Fruit fly (Drosophila melanogaster) whole organism, wandering third instar larva: Measurements from ENCODE around the gene TwdlX.

Experiments
- Abd-B ChIP-seq: fragments of >200 bp; optimal IDR thresholded peaks from 2 replicates; lab custom pipeline; 2017; ENCODE audit warnings: missing biosample characterization, missing genetic modification characterization
- CG32264 ChIP-seq: fragments of 200-800 bp; sonication (Bioruptor generic); optimal IDR thresholded peaks from 2 replicates; lab custom pipeline; 2016; ENCODE audit warnings: missing biosample characterization, missing genetic modification characterization
- CG9705 ChIP-seq: fragments of 200-800 bp; sonication (Bioruptor generic); optimal IDR thresholded peaks from 2 replicates; lab custom pipeline; 2018; ENCODE audit warnings: missing biosample characterization, mild to moderate bottlenecking, missing genetic modification characterization
- CrebA ChIP-seq: fragments of 200-800 bp; sonication (Bioruptor generic); optimal IDR thresholded peaks from 2 replicates; lab custom pipeline; 2016; ENCODE audit warnings: missing biosample characterization, mild to moderate bottlenecking, missing genetic modification characterization, borderline replicate concordance
- Dfd ChIP-seq: fragments of >200 bp; optimal IDR thresholded peaks from 2 replicates; lab custom pipeline; 2017; ENCODE audit warnings: missing biosample characterization, missing genetic modification characterization
- GATAd ChIP-seq: sonication (Bioruptor generic); optimal IDR thresholded peaks from 2 replicates; lab custom pipeline; 2016; ENCODE audit warnings: missing biosample characterization, missing genetic modification characterization
- HLH106 ChIP-seq: fragments of 200-800 bp; optimal IDR thresholded peaks from 3 replicates; lab custom pipeline; 2019; ENCODE audit warnings: missing biosample characterization, mild to moderate bottlenecking, missing genetic modification characterization, moderate library complexity
- Hnf4 ChIP-seq: fragments of 200-800 bp; sonication (Bioruptor generic); optimal IDR thresholded peaks from 2 replicates; lab custom pipeline; 2016; ENCODE audit warnings: missing biosample characterization, mild to moderate bottlenecking, missing genetic modification characterization
- Hr83 ChIP-seq: fragments of 200-300 bp; sonication (Bioruptor generic); optimal IDR thresholded peaks from 2 replicates; lab custom pipeline; 2016; ENCODE audit warnings: missing biosample characterization, mild to moderate bottlenecking, missing genetic modification characterization, moderate library complexity; ENCODE audit not compliant: poor library complexity, severe bottlenecking
- Mio ChIP-seq: sonication (Bioruptor generic); optimal IDR thresholded peaks from 2 replicates; lab custom pipeline; 2016; ENCODE audit warnings: missing biosample characterization, missing genetic modification characterization
- N ChIP-seq: fragments of >200 bp; optimal IDR thresholded peaks from 2 replicates; lab custom pipeline; 2018; ENCODE audit warnings: missing biosample characterization, missing external identifiers, missing genetic modification characterization
- OdsH ChIP-seq: fragments of 200-800 bp; sonication (Bioruptor generic); optimal IDR thresholded peaks from 2 replicates; lab custom pipeline; 2016; ENCODE audit warnings: missing biosample characterization, mild to moderate bottlenecking, missing genetic modification characterization
- Rel ChIP-seq, 2 experiments: fragments of 200-800 bp; sonication (Bioruptor generic) in 1 of 2; optimal IDR thresholded peaks; 2 replicates in 1 of 2; 3 replicates in 1 of 2; lab custom pipeline; 2016 to 2019; ENCODE audit warnings: mild to moderate bottlenecking in 2 of 2, missing biosample characterization in 2 of 2, missing genetic modification characterization in 2 of 2, moderate library complexity in 1 of 2
- Sp1 ChIP-seq: fragments of 200-800 bp; sonication (Bioruptor generic); optimal IDR thresholded peaks from 3 replicates; lab custom pipeline; 2019; ENCODE audit warnings: missing biosample characterization, mild to moderate bottlenecking, missing genetic modification characterization, moderate library complexity
- Vsx2 ChIP-seq: fragments of 200-300, 225-300 bp; sonication (Bioruptor generic); optimal IDR thresholded peaks from 2 replicates; lab custom pipeline; 2018; ENCODE audit warnings: missing biosample characterization, missing genetic modification characterization; ENCODE audit not compliant: partially characterized antibody
- brk ChIP-seq: fragments of 200-800 bp; sonication (Bioruptor generic); optimal IDR thresholded peaks from 2 replicates; lab custom pipeline; 2016; ENCODE audit warnings: missing biosample characterization, mild to moderate bottlenecking, missing genetic modification characterization
- dl ChIP-seq, 2 experiments: fragments of 175-275, 200-275 bp in 1 of 2; fragments of 200-275 bp in 1 of 2; sonication (Bioruptor generic); optimal IDR thresholded peaks; lab custom pipeline; 2018; ENCODE audit warnings: mild to moderate bottlenecking in 2 of 2, missing biosample characterization in 2 of 2, missing genetic modification characterization in 2 of 2, moderate library complexity in 2 of 2; ENCODE audit not compliant: partially characterized antibody in 2 of 2, insufficient read depth in 1 of 2
- dsf ChIP-seq: sonication (Bioruptor generic); optimal IDR thresholded peaks from 2 replicates; lab custom pipeline; 2016; ENCODE audit warnings: missing biosample characterization, missing genetic modification characterization, borderline replicate concordance
- ey ChIP-seq: fragments of 200-800 bp; sonication (Bioruptor generic); optimal IDR thresholded peaks from 2 replicates; lab custom pipeline; 2016; ENCODE audit warnings: missing biosample characterization, missing genetic modification characterization
- foxo ChIP-seq, 2 experiments: fragments of 200-800 bp; sonication (Bioruptor generic); optimal IDR thresholded peaks; 2 replicates in 1 of 2; 3 replicates in 1 of 2; lab custom pipeline; 2016 to 2017; ENCODE audit warnings: missing biosample characterization in 2 of 2, missing genetic modification characterization in 2 of 2
- fru ChIP-seq: fragments of 200-800 bp; sonication (Bioruptor generic); optimal IDR thresholded peaks from 3 replicates; lab custom pipeline; 2016; ENCODE audit warnings: missing biosample characterization, mild to moderate bottlenecking, missing genetic modification characterization
- h ChIP-seq: fragments of 200-800 bp; sonication (Bioruptor generic); optimal IDR thresholded peaks from 3 replicates; lab custom pipeline; 2016; ENCODE audit warnings: missing biosample characterization, mild to moderate bottlenecking, missing genetic modification characterization
- pan ChIP-seq: fragments of >200 bp; optimal IDR thresholded peaks from 2 replicates; lab custom pipeline; 2017
- psq ChIP-seq: fragments of 200-800 bp; sonication (Bioruptor generic); optimal IDR thresholded peaks from 3 replicates; lab custom pipeline; 2017; ENCODE audit warnings: missing biosample characterization, mild to moderate bottlenecking, missing genetic modification characterization, moderate library complexity
- rgr ChIP-seq: fragments of 200-800 bp; sonication (Bioruptor generic); optimal IDR thresholded peaks from 3 replicates; lab custom pipeline; 2016; ENCODE audit warnings: missing biosample characterization, mild to moderate bottlenecking, missing genetic modification characterization
- tai ChIP-seq: sonication (Bioruptor generic); optimal IDR thresholded peaks from 2 replicates; lab custom pipeline; 2016; ENCODE audit warnings: missing biosample characterization, missing genetic modification characterization
- usp ChIP-seq: fragments of >200 bp; optimal IDR thresholded peaks from 2 replicates; lab custom pipeline; 2017; ENCODE audit warnings: missing biosample characterization, missing genetic modification characterization
- woc ChIP-seq: sonication (Bioruptor generic); optimal IDR thresholded peaks from 2 replicates; lab custom pipeline; 2016; ENCODE audit warnings: missing biosample characterization, mild to moderate bottlenecking, missing genetic modification characterization

TwdlX gene

dm6 chrX:16691440-16691839 lies 39.5 kb upstream of the TwdlX start (continued):
- TF ChIP-seq brk (no peak), Abd-B (GFP tag; lab: Kevin White, UChicago) (no peak), fru (GFP tag; lab: Kevin White, UChicago) (peak; percentile 59), OdsH (GFP tag; lab: Kevin White, UChicago) (peak; percentile 54), pan (no peak), foxo (GFP tag; optimal IDR thresholded peaks at IDR 0.05; lab: Kevin White, UChicago) (peak in 1 of 2 experiments; percentile 67), psq (GFP tag; lab: Kevin White, UChicago) (peak; percentile 24)
- TF ChIP-seq, all 38 proteins: peak for 15

dm6 chrX:16692325-16692724 lies 38.6 kb upstream of the TwdlX start:
- TF ChIP-seq HLH106 (tag; lab: Kevin White, UChicago) (no peak), Hr83 (GFP tag; lab: Kevin White, UChicago) (no peak), brk (no peak), foxo (GFP tag; optimal IDR thresholded peaks at IDR 0.05; lab: Kevin White, UChicago) (peak in 1 of 2 experiments; percentile 4), GATAd (no peak), CrebA (GFP tag; lab: Kevin White, UChicago) (no peak)

dm6 chrX:16693805-16694387 lies 37.0 kb upstream of the TwdlX start:
- TF ChIP-seq N (GFP tag; lab: Kevin White, UChicago) (no peak), h (GFP tag; lab: Kevin White, UChicago) (no peak), pan (no peak), fru (GFP tag; lab: Kevin White, UChicago) (no peak), Abd-B (GFP tag; lab: Kevin White, UChicago) (no peak), Rel (GFP tag; optimal IDR thresholded peaks at IDR 0.05; lab: Kevin White, UChicago) (no peak), Rel (tag; optimal IDR thresholded peaks at IDR 0.05; lab: Kevin White, UChicago) (no peak), Sp1 (GFP tag; lab: Kevin White, UChicago) (no peak), CG9705 (GFP tag; lab: Kevin White, UChicago) (no peak), rgr (GFP tag; lab: Kevin White, UChicago) (no peak)
- TF ChIP-seq, all 38 proteins: peak for 0

- no peak for TF ChIP-seq Vsx2 (GFP tag; lab: Kevin White, UChicago)
- peak; percentile 23 for TF ChIP-seq fru (GFP tag; lab: Kevin White, UChicago)
These were observed 36.4 kb upstream of the TwdlX start for dm6 chrX:16694477-16694876.

- TF ChIP-seq Mio (GFP tag; lab: Kevin White, UChicago) = no peak
- no peak for TF ChIP-seq ey
- no peak for TF ChIP-seq Vsx2 (GFP tag; lab: Kevin White, UChicago)
- no peak for TF ChIP-seq rgr (GFP tag; lab: Kevin White, UChicago)
- no peak for TF ChIP-seq Dfd (GFP tag; lab: Kevin White, UChicago)
- TF ChIP-seq Hnf4 = no peak
- no peak for TF ChIP-seq psq (GFP tag; lab: Kevin White, UChicago)
- TF ChIP-seq woc (GFP tag; lab: Kevin White, UChicago) = no peak
- TF ChIP-seq Abd-B (GFP tag; lab: Kevin White, UChicago) = no peak
- TF ChIP-seq GATAd = no peak
- no peak for TF ChIP-seq usp (GFP tag; lab: Kevin White, UChicago)
- TF ChIP-seq CG32264 (GFP tag; lab: Kevin White, UChicago) = no peak
- TF ChIP-seq tai = no peak
- no peak for TF ChIP-seq CG9705 (GFP tag; lab: Kevin White, UChicago)
- no peak for TF ChIP-seq foxo (GFP tag; optimal IDR thresholded peaks at IDR 0.05; lab: Kevin White, UChicago)
- no peak for TF ChIP-seq dl (GFP tag; optimal IDR thresholded peaks at IDR 0.05; lab: Kevin White, UChicago; ENCODE audit: insufficient read depth in 1 of 2, partially characterized antibody in 2 of 2)
- no peak for TF ChIP-seq dsf (GFP tag; lab: Kevin White, UChicago)
These were observed 35.9 kb upstream of the TwdlX start, which contains the start of gene Septin4 for dm6 chrX:16694959-16695358. Gene Septin4 (minus strand): TSS chrX:16695173.
